Fruit fly (Drosophila melanogaster) whole organism, embryonic: Measurements from ENCODE around the gene Rbcn-3B.

Source experiments
- Atf3 ChIP-seq: fragments of 200-800 bp; sonication (Bioruptor generic); optimal IDR thresholded peaks from 3 replicates; lab custom pipeline; 2016; ENCODE audit warnings: missing biosample characterization, missing genetic modification characterization
- Atf6 ChIP-seq: fragments of 200-800 bp; sonication (Bioruptor generic); IDR thresholded peaks from 2 replicates; pipeline ENCODE4 v1.3.6; 2022; ENCODE audit warnings: missing biosample characterization, missing genetic modification characterization
- CG10209 ChIP-seq: fragments of 200-800 bp; sonication (Bioruptor generic); optimal IDR thresholded peaks from 3 replicates; lab custom pipeline; 2017; ENCODE audit warnings: missing biosample characterization, mild to moderate bottlenecking, missing genetic modification characterization, missing genetic modification reagents
- CG10543 ChIP-seq: fragments of 200-800 bp; sonication (Bioruptor generic); optimal IDR thresholded peaks from 3 replicates; lab custom pipeline; 2017; ENCODE audit warnings: missing biosample characterization, mild to moderate bottlenecking, missing genetic modification characterization, moderate library complexity
- CG10979 ChIP-seq: fragments of 200-800 bp; sonication (Bioruptor generic); optimal IDR thresholded peaks from 2 replicates; lab custom pipeline; 2018; ENCODE audit warnings: missing biosample characterization, mild to moderate bottlenecking, missing genetic modification characterization, moderate library complexity
- CG11696 ChIP-seq: fragments of 200-800 bp; sonication (Bioruptor generic); IDR thresholded peaks from 2 replicates; pipeline ENCODE4 v1.3.6; 2022; ENCODE audit warnings: missing biosample characterization, missing genetic modification characterization
- CG11723 ChIP-seq: fragments of 200-800 bp; sonication (Bioruptor generic); optimal IDR thresholded peaks from 2 replicates; lab custom pipeline; 2017; ENCODE audit warnings: missing biosample characterization, mild to moderate bottlenecking, missing genetic modification characterization
- CG13296 ChIP-seq: fragments of 200-800 bp; sonication (Bioruptor generic); optimal IDR thresholded peaks from 3 replicates; lab custom pipeline; 2018; ENCODE audit warnings: missing biosample characterization, mild to moderate bottlenecking, missing genetic modification characterization
- CG14014 ChIP-seq: fragments of 200-800 bp; sonication (Bioruptor generic); IDR thresholded peaks from 2 replicates; pipeline ENCODE4 v1.3.6; 2022; ENCODE audit warnings: missing biosample characterization, missing genetic modification characterization
- CG14050 ChIP-seq: fragments of 200-800 bp; sonication (Bioruptor generic); IDR thresholded peaks from 3 replicates; pipeline ENCODE4 v1.3.6; 2022; ENCODE audit warnings: missing biosample characterization, missing genetic modification characterization
- CG15601 ChIP-seq: fragments of 200-800 bp; sonication (Bioruptor generic); optimal IDR thresholded peaks from 3 replicates; lab custom pipeline; 2019; ENCODE audit warnings: missing biosample characterization, mild to moderate bottlenecking, missing genetic modification characterization, moderate library complexity
- CG16813 ChIP-seq: fragments of 200-800 bp; sonication (Bioruptor generic); IDR thresholded peaks from 3 replicates; pipeline ENCODE4 v1.3.6; 2022; ENCODE audit warnings: missing biosample characterization, missing genetic modification characterization; ENCODE audit not compliant: partially characterized antibody
- CG17829 ChIP-seq: fragments of 200-800 bp; optimal IDR thresholded peaks from 2 replicates; lab custom pipeline; 2019; ENCODE audit warnings: missing biosample characterization, mild to moderate bottlenecking, missing genetic modification characterization, moderate library complexity
- CG17912 ChIP-seq: fragments of 200-800 bp; sonication (Bioruptor generic); optimal IDR thresholded peaks from 2 replicates; lab custom pipeline; 2018; ENCODE audit warnings: missing biosample characterization, mild to moderate bottlenecking, missing genetic modification characterization
- CG2889 ChIP-seq: fragments of 200-800 bp; sonication (Bioruptor generic); IDR thresholded peaks from 3 replicates; pipeline ENCODE4 v1.3.6; 2022; ENCODE audit warnings: missing biosample characterization, missing genetic modification characterization
- CG3065 ChIP-seq: fragments of 200-800 bp; sonication (Bioruptor generic); optimal IDR thresholded peaks from 2 replicates; lab custom pipeline; 2016; ENCODE audit warnings: missing biosample characterization, missing genetic modification characterization
- CG3163 ChIP-seq: fragments of 200-800 bp; sonication (Bioruptor generic); optimal IDR thresholded peaks from 3 replicates; lab custom pipeline; 2016; ENCODE audit warnings: missing biosample characterization, missing genetic modification characterization
- CG4854 ChIP-seq: fragments of 200-800 bp; sonication (Bioruptor generic); optimal IDR thresholded peaks from 2 replicates; lab custom pipeline; 2016; ENCODE audit warnings: missing biosample characterization, missing genetic modification characterization, inconsistent platforms
- CG6654 ChIP-seq: fragments of 200-800 bp; sonication (Bioruptor generic); optimal IDR thresholded peaks from 2 replicates; lab custom pipeline; 2017; ENCODE audit warnings: missing biosample characterization, mild to moderate bottlenecking, missing genetic modification characterization
- CG7928 ChIP-seq: fragments of 200-800 bp; sonication (Bioruptor generic); optimal IDR thresholded peaks from 2 replicates; lab custom pipeline; 2017; ENCODE audit warnings: missing biosample characterization, mild to moderate bottlenecking, missing genetic modification characterization
- CTCF ChIP-seq: fragments of 200-800 bp; sonication (Bioruptor generic); optimal IDR thresholded peaks from 2 replicates; lab custom pipeline; 2017; ENCODE audit warnings: missing biosample characterization, mild to moderate bottlenecking, missing genetic modification characterization, moderate library complexity
- Chrac-16 ChIP-seq: fragments of 200-800 bp; sonication (Bioruptor generic); optimal IDR thresholded peaks from 3 replicates; lab custom pipeline; 2016; ENCODE audit warnings: missing biosample characterization, missing genetic modification characterization
- Gug ChIP-seq: fragments of 200-800 bp; sonication (Bioruptor generic); IDR thresholded peaks from 4 replicates; pipeline ENCODE4 v1.3.6; 2022; ENCODE audit warnings: missing biosample characterization, missing genetic modification characterization
- HLH3B ChIP-seq: fragments of 200-800 bp; sonication (Bioruptor generic); IDR thresholded peaks from 2 replicates; pipeline ENCODE4 v1.3.6; 2022; ENCODE audit warnings: missing biosample characterization, missing genetic modification characterization
- Hand ChIP-seq: fragments of 200-800 bp; sonication (Bioruptor generic); optimal IDR thresholded peaks from 2 replicates; lab custom pipeline; 2017; ENCODE audit warnings: mild to moderate bottlenecking, missing biosample characterization, missing genetic modification reagents, missing genetic modification characterization
- Hr39 ChIP-seq: fragments of >200 bp; optimal IDR thresholded peaks from 2 replicates; lab custom pipeline; 2017
- Mes4 ChIP-seq: fragments of 200-800 bp; sonication (Bioruptor generic); optimal IDR thresholded peaks from 2 replicates; lab custom pipeline; 2016; ENCODE audit warnings: missing biosample characterization, missing genetic modification characterization
- Stat92E ChIP-seq, 3 experiments: fragments of >200 bp in 2 of 3; fragments of 200-800 bp in 1 of 3; sonication (Bioruptor generic) in 1 of 3; optimal IDR thresholded peaks; 2 replicates each; lab custom pipeline; 2017 to 2019; ENCODE audit warnings: missing biosample characterization in 3 of 3, missing genetic modification characterization in 3 of 3, mild to moderate bottlenecking in 1 of 3, moderate library complexity in 1 of 3
- bigmax ChIP-seq: fragments of 200-800 bp; sonication (Bioruptor generic); optimal IDR thresholded peaks from 2 replicates; lab custom pipeline; 2018; ENCODE audit warnings: missing biosample characterization, mild to moderate bottlenecking, missing genetic modification characterization
- caup ChIP-seq: fragments of 200-800 bp; sonication (Bioruptor generic); optimal IDR thresholded peaks from 3 replicates; lab custom pipeline; 2017; ENCODE audit warnings: missing biosample characterization, mild to moderate bottlenecking, missing genetic modification characterization, moderate library complexity; ENCODE audit not compliant: severe bottlenecking
- chn ChIP-seq: fragments of 200-800 bp; sonication (Bioruptor generic); optimal IDR thresholded peaks from 2 replicates; lab custom pipeline; 2016; ENCODE audit warnings: missing biosample characterization, missing genetic modification characterization
- cwo ChIP-seq: fragments of 200-800 bp; sonication (Bioruptor generic); optimal IDR thresholded peaks from 3 replicates; lab custom pipeline; 2017; ENCODE audit warnings: missing biosample characterization, missing genetic modification characterization, mild to moderate bottlenecking, moderate library complexity, missing genetic modification reagents
- dati ChIP-seq: fragments of 200-800 bp; sonication (Bioruptor generic); IDR thresholded peaks from 2 replicates; pipeline ENCODE4 v1.3.6; 2022; ENCODE audit warnings: missing biosample characterization, missing genetic modification characterization
- dmrt11E ChIP-seq: fragments of 200-800 bp; sonication (Bioruptor generic); optimal IDR thresholded peaks from 3 replicates; lab custom pipeline; 2018; ENCODE audit warnings: missing biosample characterization, mild to moderate bottlenecking, missing genetic modification characterization, moderate library complexity
- gem ChIP-seq: fragments of 200-800 bp; sonication (Bioruptor generic); optimal IDR thresholded peaks from 2 replicates; lab custom pipeline; 2019; ENCODE audit warnings: missing biosample characterization, mild to moderate bottlenecking, missing genetic modification characterization, moderate library complexity
- h ChIP-seq: fragments of >200 bp; optimal IDR thresholded peaks from 2 replicates; lab custom pipeline; 2017
- ham ChIP-seq: fragments of 200-800 bp; sonication (Bioruptor generic); IDR thresholded peaks from 2 replicates; pipeline ENCODE4 v1.3.6; 2022; ENCODE audit warnings: missing biosample characterization, missing genetic modification characterization
- klu ChIP-seq: fragments of 200-800 bp; sonication (Bioruptor generic); IDR thresholded peaks from 2 replicates; pipeline ENCODE4 v1.3.6; 2022; ENCODE audit warnings: missing biosample characterization, missing genetic modification characterization
- nerfin-1 ChIP-seq: fragments of 200-800 bp; sonication (Bioruptor generic); optimal IDR thresholded peaks from 3 replicates; lab custom pipeline; 2019; ENCODE audit warnings: missing biosample characterization, mild to moderate bottlenecking, missing genetic modification characterization, moderate library complexity
- oc ChIP-seq: fragments of 200-800 bp; sonication (Bioruptor generic); optimal IDR thresholded peaks from 2 replicates; lab custom pipeline; 2018; ENCODE audit warnings: missing biosample characterization, mild to moderate bottlenecking, missing genetic modification characterization, moderate library complexity
- p53 ChIP-seq: fragments of 200-800 bp; sonication (Bioruptor generic); optimal IDR thresholded peaks from 2 replicates; lab custom pipeline; 2016; ENCODE audit warnings: missing biosample characterization, missing genetic modification characterization
- peb ChIP-seq: fragments of 200-800 bp; sonication (Bioruptor generic); IDR thresholded peaks from 2 replicates; pipeline ENCODE4 v1.3.6; 2022; ENCODE audit warnings: missing biosample characterization, missing genetic modification characterization
- pros ChIP-seq: fragments of 200-800 bp; sonication (Bioruptor generic); optimal IDR thresholded peaks from 3 replicates; lab custom pipeline; 2019; ENCODE audit warnings: missing biosample characterization, mild to moderate bottlenecking, missing genetic modification characterization, moderate library complexity
- ro ChIP-seq: fragments of 200-800 bp; sonication (Bioruptor generic); IDR thresholded peaks from 2 replicates; pipeline ENCODE4 v1.3.6; 2022; ENCODE audit warnings: missing biosample characterization, missing genetic modification characterization
- sc ChIP-seq, 3 experiments: fragments of >200 bp in 2 of 3; fragments of 200-800 bp in 1 of 3; sonication (Bioruptor generic) in 1 of 3; optimal IDR thresholded peaks; 2 replicates in 2 of 3; 3 replicates in 1 of 3; lab custom pipeline; 2017; ENCODE audit warnings: mild to moderate bottlenecking in 1 of 3, missing biosample characterization in 1 of 3, missing genetic modification characterization in 1 of 3, missing genetic modification reagents in 1 of 3
- sisA ChIP-seq: fragments of 200-800 bp; sonication (Bioruptor generic); IDR thresholded peaks from 2 replicates; pipeline ENCODE4 v1.3.6; 2022; ENCODE audit warnings: missing biosample characterization, missing genetic modification characterization
- sob ChIP-seq: fragments of 200-800 bp; sonication (Bioruptor generic); IDR thresholded peaks from 2 replicates; pipeline ENCODE4 v1.3.6; 2022; ENCODE audit warnings: missing biosample characterization, missing genetic modification characterization
- tup ChIP-seq: fragments of 200-800 bp; sonication (Bioruptor generic); optimal IDR thresholded peaks from 2 replicates; lab custom pipeline; 2016; ENCODE audit warnings: missing biosample characterization, mild to moderate bottlenecking, missing genetic modification characterization, moderate library complexity
- unc-4 ChIP-seq: fragments of 200-800 bp; sonication (Bioruptor generic); IDR thresholded peaks from 2 replicates; pipeline ENCODE4 v1.3.6; 2022; ENCODE audit warnings: missing biosample characterization, missing genetic modification characterization; ENCODE audit not compliant: partially characterized antibody
- wor ChIP-seq: fragments of 200-800 bp; sonication (Bioruptor generic); IDR thresholded peaks from 2 replicates; pipeline ENCODE4 v1.3.6; 2022; ENCODE audit warnings: missing biosample characterization, missing genetic modification characterization

Rbcn-3B gene

DNA sequence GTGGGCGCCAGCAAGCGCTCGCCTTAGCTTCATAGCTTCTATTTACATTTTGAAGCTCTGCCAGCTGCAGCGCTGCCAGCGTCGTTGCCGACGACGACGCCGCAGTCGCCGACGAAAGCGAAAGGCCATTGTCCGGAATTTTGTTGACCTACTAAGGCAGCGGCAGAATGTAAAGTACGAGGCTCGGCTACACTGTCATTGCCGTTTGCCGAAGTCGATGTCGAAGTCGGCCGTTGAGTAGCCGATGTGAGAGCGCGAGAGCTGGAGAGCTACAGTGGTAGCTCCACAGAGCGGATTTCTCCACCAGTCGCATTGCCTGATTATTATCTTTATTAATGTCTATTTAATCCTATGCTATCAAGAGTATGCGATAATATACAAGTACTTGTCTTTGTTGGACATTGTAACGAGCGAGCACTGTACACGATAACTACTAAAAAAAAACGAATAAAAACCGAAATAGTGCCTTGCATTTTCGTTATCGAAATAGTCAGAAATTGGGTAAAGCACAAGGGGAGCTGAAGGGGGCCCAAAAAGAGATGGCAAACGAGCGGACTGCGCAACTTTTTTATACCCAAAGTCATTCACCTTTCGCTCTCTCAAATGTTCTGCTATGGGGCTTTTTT is 55.0 kb downstream of the Rbcn-3B start (continued):
- peak; percentile 97 for TF ChIP-seq CG10543 (GFP tag; lab: Kevin White, UChicago)
- TF ChIP-seq Hand (GFP tag; lab: Kevin White, UChicago): peak; percentile 84
- peak; percentile 89 for TF ChIP-seq CG10979 (tag; lab: Kevin White, UChicago)
- TF ChIP-seq gem (tag; lab: Kevin White, UChicago): peak; percentile 95
- TF ChIP-seq CG11696 (GFP tag; lab: Robert Waterston, UW): peak; percentile 84
- peak; percentile 91 for TF ChIP-seq Chrac-16 (GFP tag; lab: Kevin White, UChicago)
- TF ChIP-seq CG3163 (GFP tag; lab: Kevin White, UChicago): peak; percentile 70
- peak; percentile 88 for TF ChIP-seq CG17829
- TF ChIP-seq CG11723 (GFP tag; lab: Kevin White, UChicago): peak; percentile 94
- peak; percentile 92 for TF ChIP-seq caup
- peak; percentile 86 for TF ChIP-seq tup (GFP tag; lab: Kevin White, UChicago)
- TF ChIP-seq CG14050: peak; percentile 96
- TF ChIP-seq sc (optimal IDR thresholded peaks at IDR 0.05; lab: Kevin White, UChicago): no peak
- peak; percentile 83 for TF ChIP-seq sc (GFP tag; optimal IDR thresholded peaks at IDR 0.05; lab: Kevin White, UChicago)
- TF ChIP-seq peb: peak; percentile 91
- TF ChIP-seq CG16813 (GFP tag; lab: Robert Waterston, UW): no peak
- peak; percentile 98 for TF ChIP-seq sisA
- peak; percentile 78 for TF ChIP-seq CG3065 (GFP tag; lab: Kevin White, UChicago)
- peak; percentile 72 for TF ChIP-seq ham (GFP tag; lab: Robert Waterston, UW)
- TF ChIP-seq dati (GFP tag; lab: Robert Waterston, UW): peak; percentile 90
- TF ChIP-seq Atf6 (GFP tag; lab: Robert Waterston, UW): peak; percentile 93
- TF ChIP-seq nerfin-1 (tag; lab: Kevin White, UChicago): peak; percentile 90
- peak; percentile 90 for TF ChIP-seq Mes4 (GFP tag; lab: Kevin White, UChicago)
- TF ChIP-seq ro (GFP tag; lab: Robert Waterston, UW): peak; percentile 89
- no peak for TF ChIP-seq Stat92E (GFP tag; optimal IDR thresholded peaks at IDR 0.05; lab: Kevin White, UChicago)
- TF ChIP-seq klu: peak; percentile 82
- peak; percentile 96 for TF ChIP-seq oc (tag; lab: Kevin White, UChicago)
- peak; percentile 98 for TF ChIP-seq HLH3B (GFP tag; lab: Robert Waterston, UW)
- TF ChIP-seq CG15601 (tag; lab: Kevin White, UChicago): peak; percentile 89
- peak; percentile 97 for TF ChIP-seq CG17912
- TF ChIP-seq CG4854 (GFP tag; lab: Kevin White, UChicago): peak; percentile 87
- peak; percentile 71 for TF ChIP-seq CG7928 (GFP tag; lab: Kevin White, UChicago)
- peak; percentile 95 for TF ChIP-seq CG14014
- TF ChIP-seq h (lab: Kevin White, UChicago): no peak
- TF ChIP-seq CG10209: peak; percentile 92
- TF ChIP-seq p53 (GFP tag; lab: Kevin White, UChicago): peak; percentile 78
- TF ChIP-seq dmrt11E (tag; lab: Kevin White, UChicago): peak; percentile 33
- peak; percentile 84 for TF ChIP-seq CG6654 (GFP tag; lab: Kevin White, UChicago)
- no peak for TF ChIP-seq unc-4 (GFP tag; lab: Robert Waterston, UW)
- TF ChIP-seq cwo (GFP tag; lab: Kevin White, UChicago): peak; percentile 87
- peak; percentile 96 for TF ChIP-seq sob (GFP tag; lab: Robert Waterston, UW)
- TF ChIP-seq CG13296 (GFP tag; lab: Kevin White, UChicago): peak; percentile 93
- TF ChIP-seq pros: peak; percentile 25
- TF ChIP-seq CTCF (GFP tag; lab: Kevin White, UChicago): peak; percentile 50
- peak; percentile 91 for TF ChIP-seq CG2889 (GFP tag; lab: Robert Waterston, UW)
- peak; percentile 37 for TF ChIP-seq bigmax (GFP tag; lab: Kevin White, UChicago)
- peak; percentile 97 for TF ChIP-seq Gug (GFP tag; lab: Robert Waterston, UW)
- no peak for TF ChIP-seq Hr39 (lab: Kevin White, UChicago)
- TF ChIP-seq wor (GFP tag; lab: Robert Waterston, UW): peak; percentile 95
- TF ChIP-seq chn: peak; percentile 92
- TF ChIP-seq Atf3: peak; percentile 90
